Worm (Caenorhabditis elegans) whole organism, midembryonic: Measurements from ENCODE around the gene Y69H2.10.

Source experiments
- T22C8.4 ChIP-seq: fragments of 200-800 bp; sonication (Bioruptor generic); IDR thresholded peaks from 2 replicates; pipeline ENCODE4 v1.3.6; 2022; ENCODE audit warnings: missing genetic modification characterization, missing compliant biosample characterization
- cog-1 ChIP-seq: sonication (generic microtip); optimal IDR thresholded peaks from 2 replicates; lab custom pipeline; 2016; ENCODE audit warnings: missing genetic modification characterization, missing compliant biosample characterization
- flt-1 ChIP-seq: fragments of 200-800 bp; sonication (Bioruptor generic); IDR thresholded peaks from 2 replicates; pipeline ENCODE4 v1.3.6; 2022; ENCODE audit warnings: missing genetic modification characterization, missing compliant biosample characterization
- klf-2 ChIP-seq: fragments of 200-800 bp; sonication (Bioruptor generic); conservative IDR thresholded peaks from 2 replicates; pipeline ENCODE4 v1.3.6; 2022; ENCODE audit warnings: missing genetic modification reagents, missing genetic modification characterization, missing compliant biosample characterization
- med-1 ChIP-seq: sonication (generic microtip); optimal IDR thresholded peaks from 2 replicates; lab custom pipeline; 2017; ENCODE audit warnings: missing genetic modification characterization, mild to moderate bottlenecking, missing compliant biosample characterization, antibody characterized with exemption, missing genetic modification reagents; ENCODE audit not compliant: insufficient read depth
- ref-1 ChIP-seq: fragments of 200-800 bp; sonication (Bioruptor generic); conservative IDR thresholded peaks from 2 replicates; pipeline ENCODE4 v1.3.6; 2022; ENCODE audit warnings: missing genetic modification reagents, missing genetic modification characterization, missing compliant biosample characterization
- tab-1 ChIP-seq: fragments of 200-800 bp; sonication (Bioruptor generic); IDR thresholded peaks from 2 replicates; pipeline ENCODE4 v1.3.6; 2022; ENCODE audit warnings: missing genetic modification characterization, missing compliant biosample characterization
- ztf-23 ChIP-seq: fragments of 200-800 bp; sonication (Bioruptor generic); IDR thresholded peaks from 2 replicates; pipeline ENCODE4 v1.3.6; 2022; ENCODE audit warnings: missing genetic modification reagents, missing genetic modification characterization, missing compliant biosample characterization
- ztf-29 ChIP-seq: fragments of 200-800 bp; sonication (Bioruptor generic); IDR thresholded peaks from 2 replicates; pipeline ENCODE4 v1.3.6; 2022; ENCODE audit warnings: missing genetic modification reagents, missing genetic modification characterization, missing compliant biosample characterization

ce11 chrV:18667179-18667578 lies 2.9 kb upstream of the Y69H2.10 start:
- TF ChIP-seq ztf-23 (GFP tag; lab: Robert Waterston, UW): no peak
- TF ChIP-seq flt-1 (GFP tag; lab: Robert Waterston, UW): no peak
- no peak for TF ChIP-seq med-1 (GFP tag; lab: Kevin White, UChicago)
- no peak for TF ChIP-seq klf-2 (GFP tag; lab: Robert Waterston, UW)
- TF ChIP-seq cog-1 (tag; lab: Kevin White, UChicago): no peak
- no peak for TF ChIP-seq tab-1 (GFP tag; lab: Robert Waterston, UW)
- TF ChIP-seq ref-1 (GFP tag; lab: Robert Waterston, UW): no peak
- no peak for TF ChIP-seq T22C8.4 (GFP tag; lab: Robert Waterston, UW)
- TF ChIP-seq ztf-29 (GFP tag; lab: Robert Waterston, UW): no peak
